Fruit fly (Drosophila melanogaster) whole organism, embryonic: ENCODE data around the gene GluProRS.

ENCODE experiments used
- Asciz ChIP-seq: fragments of 200-800 bp; sonication (Bioruptor generic); optimal IDR thresholded peaks from 2 replicates; lab custom pipeline; 2017; ENCODE audit warnings: missing biosample characterization, mild to moderate bottlenecking, missing genetic modification characterization, missing genetic modification reagents
- Atf3 ChIP-seq: fragments of 200-800 bp; sonication (Bioruptor generic); optimal IDR thresholded peaks from 3 replicates; lab custom pipeline; 2016; ENCODE audit warnings: missing biosample characterization, missing genetic modification characterization
- BEAF-32 ChIP-seq: fragments of 200-800 bp; sonication (Bioruptor generic); optimal IDR thresholded peaks from 3 replicates; lab custom pipeline; 2017; ENCODE audit warnings: missing biosample characterization, missing genetic modification characterization, mild to moderate bottlenecking, moderate library complexity, missing genetic modification reagents
- Bteb2 ChIP-seq: fragments of 200-800 bp; sonication (Bioruptor generic); optimal IDR thresholded peaks from 2 replicates; lab custom pipeline; 2016; ENCODE audit warnings: missing biosample characterization, missing genetic modification characterization
- CG1233 ChIP-seq: fragments of 200-800 bp; sonication (Bioruptor generic); optimal IDR thresholded peaks from 4 replicates; lab custom pipeline; 2018; ENCODE audit warnings: missing biosample characterization, mild to moderate bottlenecking, missing genetic modification characterization
- CG13424 ChIP-seq: fragments of 200-800 bp; sonication (Bioruptor generic); optimal IDR thresholded peaks from 2 replicates; lab custom pipeline; 2019; ENCODE audit warnings: missing biosample characterization, mild to moderate bottlenecking, missing genetic modification characterization, moderate library complexity
- CG14710 ChIP-seq: fragments of 200-800 bp; sonication (Bioruptor generic); optimal IDR thresholded peaks from 3 replicates; lab custom pipeline; 2019; ENCODE audit warnings: missing biosample characterization, mild to moderate bottlenecking, missing genetic modification characterization, moderate library complexity
- CG1647 ChIP-seq: fragments of 200-800 bp; sonication (Bioruptor generic); optimal IDR thresholded peaks from 3 replicates; lab custom pipeline; 2016; ENCODE audit warnings: missing biosample characterization, missing genetic modification characterization
- CG16815 ChIP-seq: fragments of 200-800 bp; sonication (Bioruptor generic); optimal IDR thresholded peaks from 3 replicates; lab custom pipeline; 2017; ENCODE audit warnings: missing biosample characterization, mild to moderate bottlenecking, missing genetic modification characterization
- CG17186 ChIP-seq: fragments of 200-800 bp; sonication (Bioruptor generic); optimal IDR thresholded peaks from 3 replicates; lab custom pipeline; 2017; ENCODE audit warnings: missing biosample characterization, missing genetic modification reagents, missing genetic modification characterization
- CG2889 ChIP-seq: fragments of 200-800 bp; sonication (Bioruptor generic); IDR thresholded peaks from 3 replicates; pipeline ENCODE4 v1.3.6; 2022; ENCODE audit warnings: missing biosample characterization, missing genetic modification characterization
- CG31441 ChIP-seq: fragments of 200-800 bp; sonication (Bioruptor generic); IDR thresholded peaks from 2 replicates; pipeline ENCODE4 v1.3.6; 2022; ENCODE audit warnings: missing biosample characterization, missing genetic modification characterization
- CG3838 ChIP-seq: fragments of 200-800 bp; sonication (Bioruptor generic); optimal IDR thresholded peaks from 3 replicates; lab custom pipeline; 2016; ENCODE audit warnings: missing biosample characterization, missing genetic modification characterization
- CG4854 ChIP-seq: fragments of 200-800 bp; sonication (Bioruptor generic); optimal IDR thresholded peaks from 2 replicates; lab custom pipeline; 2016; ENCODE audit warnings: missing biosample characterization, missing genetic modification characterization, inconsistent platforms
- CG5245 ChIP-seq: fragments of 200-800 bp; sonication (Bioruptor generic); optimal IDR thresholded peaks from 3 replicates; lab custom pipeline; 2016; ENCODE audit warnings: missing biosample characterization, missing genetic modification characterization
- CG5953 ChIP-seq: fragments of 200-800 bp; sonication (Bioruptor generic); IDR thresholded peaks from 2 replicates; pipeline ENCODE4 v1.3.6; 2022; ENCODE audit warnings: missing biosample characterization, missing genetic modification characterization
- CG6765 ChIP-seq: fragments of 200-800 bp; sonication (Bioruptor generic); optimal IDR thresholded peaks from 3 replicates; lab custom pipeline; 2017; ENCODE audit warnings: missing biosample characterization, mild to moderate bottlenecking, missing genetic modification characterization
- CG6854 ChIP-seq: fragments of 200-800 bp; sonication (Bioruptor generic); optimal IDR thresholded peaks from 3 replicates; lab custom pipeline; 2017; ENCODE audit warnings: missing biosample characterization, mild to moderate bottlenecking, missing genetic modification characterization
- CTCF ChIP-seq: fragments of 200-800 bp; sonication (Bioruptor generic); optimal IDR thresholded peaks from 2 replicates; lab custom pipeline; 2017; ENCODE audit warnings: missing biosample characterization, mild to moderate bottlenecking, missing genetic modification characterization, moderate library complexity
- Dref ChIP-seq: fragments of 200-800 bp; sonication (Bioruptor generic); IDR thresholded peaks from 2 replicates; pipeline ENCODE4 v1.3.6; 2022; ENCODE audit warnings: missing biosample characterization, missing genetic modification characterization
- Elba2 ChIP-seq: fragments of 200-800 bp; sonication (Bioruptor generic); optimal IDR thresholded peaks from 3 replicates; lab custom pipeline; 2016; ENCODE audit warnings: missing biosample characterization, missing genetic modification characterization
- Ets65A ChIP-seq: fragments of 200-800 bp; sonication (Bioruptor generic); peaks from one replicate; lab custom pipeline; 2016; ENCODE audit warnings: missing biosample characterization, missing genetic modification characterization
- Fer2 ChIP-seq: fragments of 200-800 bp; sonication (Bioruptor generic); optimal IDR thresholded peaks from 2 replicates; lab custom pipeline; 2018; ENCODE audit warnings: missing biosample characterization, mild to moderate bottlenecking, missing genetic modification characterization, moderate library complexity
- HLHmδ ChIP-seq: fragments of 200-800 bp; sonication (Bioruptor generic); optimal IDR thresholded peaks from 2 replicates; lab custom pipeline; 2018; ENCODE audit warnings: missing biosample characterization, mild to moderate bottlenecking, missing genetic modification characterization, moderate library complexity
- Lpt ChIP-seq: fragments of >200 bp; optimal IDR thresholded peaks from 2 replicates; lab custom pipeline; 2018; ENCODE audit warnings: missing biosample characterization, missing genetic modification characterization
- Ravus ChIP-seq: fragments of 200-800 bp; sonication (Bioruptor generic); IDR thresholded peaks from 2 replicates; pipeline ENCODE4 v1.3.6; 2022; ENCODE audit warnings: missing biosample characterization, missing genetic modification characterization
- Sox102F ChIP-seq: fragments of 200-800 bp; sonication (Bioruptor generic); optimal IDR thresholded peaks from 2 replicates; lab custom pipeline; 2018; ENCODE audit warnings: missing biosample characterization, mild to moderate bottlenecking, missing genetic modification characterization, moderate library complexity
- Ssrp ChIP-seq: fragments of 200-800 bp; sonication (Bioruptor generic); optimal IDR thresholded peaks from 2 replicates; lab custom pipeline; 2018; ENCODE audit warnings: missing biosample characterization, mild to moderate bottlenecking, missing genetic modification characterization, moderate library complexity
- Trl ChIP-seq, 3 experiments: fragments of >200 bp in 2 of 3; fragments of 200-800 bp in 1 of 3; sonication (Bioruptor generic) in 1 of 3; optimal IDR thresholded peaks; 2 replicates in 1 of 3; 3 replicates in 2 of 3; lab custom pipeline; 2016 to 2017; ENCODE audit warnings: missing biosample characterization in 1 of 3, missing genetic modification characterization in 1 of 3
- Usf ChIP-seq: fragments of 200-800 bp; sonication (Bioruptor generic); optimal IDR thresholded peaks from 2 replicates; lab custom pipeline; 2017; ENCODE audit warnings: missing genotype, missing biosample characterization, missing genetic modification characterization
- bcd ChIP-seq: fragments of 200-800 bp; sonication (Bioruptor generic); optimal IDR thresholded peaks from 2 replicates; lab custom pipeline; 2017; ENCODE audit warnings: missing biosample characterization, mild to moderate bottlenecking, missing genetic modification characterization
- bowl ChIP-seq: fragments of 200-800 bp; sonication (Bioruptor generic); IDR thresholded peaks from 2 replicates; pipeline ENCODE4 v1.3.6; 2022; ENCODE audit warnings: missing biosample characterization, missing genetic modification characterization
- chif ChIP-seq, 2 experiments: fragments of 200-800 bp; sonication (Bioruptor generic); optimal IDR thresholded peaks; 3 replicates each; lab custom pipeline; 2016; ENCODE audit warnings: missing biosample characterization in 2 of 2, missing genetic modification characterization in 2 of 2
- danr ChIP-seq: fragments of 200-800 bp; sonication (Bioruptor generic); IDR thresholded peaks from 2 replicates; pipeline ENCODE4 v1.3.6; 2022; ENCODE audit warnings: missing biosample characterization, missing genetic modification characterization
- dmrt11E ChIP-seq: fragments of 200-800 bp; sonication (Bioruptor generic); optimal IDR thresholded peaks from 3 replicates; lab custom pipeline; 2018; ENCODE audit warnings: missing biosample characterization, mild to moderate bottlenecking, missing genetic modification characterization, moderate library complexity
- fru ChIP-seq: fragments of >200 bp; optimal IDR thresholded peaks from 2 replicates; lab custom pipeline; 2017
- gfzf ChIP-seq: fragments of 200-800 bp; sonication (Bioruptor generic); optimal IDR thresholded peaks from 2 replicates; lab custom pipeline; 2016; ENCODE audit warnings: missing biosample characterization, mild to moderate bottlenecking, missing genetic modification characterization, moderate library complexity
- h ChIP-seq: fragments of >200 bp; optimal IDR thresholded peaks from 2 replicates; lab custom pipeline; 2017
- ken ChIP-seq: fragments of 200-800 bp; sonication (Bioruptor generic); IDR thresholded peaks from 3 replicates; pipeline ENCODE4 v1.3.6; 2022; ENCODE audit warnings: missing biosample characterization, missing genetic modification characterization
- klu ChIP-seq: fragments of 200-800 bp; sonication (Bioruptor generic); IDR thresholded peaks from 2 replicates; pipeline ENCODE4 v1.3.6; 2022; ENCODE audit warnings: missing biosample characterization, missing genetic modification characterization
- phol ChIP-seq: fragments of 200-800 bp; sonication (Bioruptor generic); optimal IDR thresholded peaks from 3 replicates; lab custom pipeline; 2018; ENCODE audit warnings: missing biosample characterization, mild to moderate bottlenecking, missing genetic modification characterization, moderate library complexity
- pum ChIP-seq: fragments of 200-800 bp; sonication (Bioruptor generic); optimal IDR thresholded peaks from 2 replicates; lab custom pipeline; 2016; ENCODE audit warnings: missing biosample characterization, missing genetic modification characterization
- pzg ChIP-seq: fragments of 200-800 bp; sonication (Bioruptor generic); optimal IDR thresholded peaks from 3 replicates; lab custom pipeline; 2018; ENCODE audit warnings: missing biosample characterization, mild to moderate bottlenecking, missing genetic modification characterization, moderate library complexity
- scrt ChIP-seq: fragments of 200-800 bp; sonication (Bioruptor generic); optimal IDR thresholded peaks from 2 replicates; lab custom pipeline; 2018; ENCODE audit warnings: missing biosample characterization, mild to moderate bottlenecking, missing genetic modification characterization, moderate library complexity
- seq ChIP-seq: fragments of 200-800 bp; sonication (Bioruptor generic); IDR thresholded peaks from 2 replicates; pipeline ENCODE4 v1.3.6; 2022; ENCODE audit warnings: missing biosample characterization, missing genetic modification characterization
- sob ChIP-seq: fragments of 200-800 bp; sonication (Bioruptor generic); IDR thresholded peaks from 2 replicates; pipeline ENCODE4 v1.3.6; 2022; ENCODE audit warnings: missing biosample characterization, missing genetic modification characterization
- tio ChIP-seq: fragments of 200-800 bp; sonication (Bioruptor generic); optimal IDR thresholded peaks from 2 replicates; lab custom pipeline; 2017; ENCODE audit warnings: missing biosample characterization, missing genetic modification characterization, inconsistent platforms
- ttk ChIP-seq: fragments of 200-800 bp; sonication (Bioruptor generic); IDR thresholded peaks from 2 replicates; pipeline ENCODE4 v2.1.2; 2022; ENCODE audit warnings: missing biosample characterization, missing genetic modification characterization
- tx ChIP-seq: fragments of 200-800 bp; sonication (Bioruptor generic); optimal IDR thresholded peaks from 2 replicates; lab custom pipeline; 2016; ENCODE audit warnings: missing biosample characterization, missing genetic modification characterization
- wdn ChIP-seq: fragments of 200-800 bp; sonication (Bioruptor generic); IDR thresholded peaks from 2 replicates; pipeline ENCODE4 v1.3.6; 2022; ENCODE audit warnings: missing biosample characterization, missing genetic modification characterization

The GluProRS gene

DNA sequence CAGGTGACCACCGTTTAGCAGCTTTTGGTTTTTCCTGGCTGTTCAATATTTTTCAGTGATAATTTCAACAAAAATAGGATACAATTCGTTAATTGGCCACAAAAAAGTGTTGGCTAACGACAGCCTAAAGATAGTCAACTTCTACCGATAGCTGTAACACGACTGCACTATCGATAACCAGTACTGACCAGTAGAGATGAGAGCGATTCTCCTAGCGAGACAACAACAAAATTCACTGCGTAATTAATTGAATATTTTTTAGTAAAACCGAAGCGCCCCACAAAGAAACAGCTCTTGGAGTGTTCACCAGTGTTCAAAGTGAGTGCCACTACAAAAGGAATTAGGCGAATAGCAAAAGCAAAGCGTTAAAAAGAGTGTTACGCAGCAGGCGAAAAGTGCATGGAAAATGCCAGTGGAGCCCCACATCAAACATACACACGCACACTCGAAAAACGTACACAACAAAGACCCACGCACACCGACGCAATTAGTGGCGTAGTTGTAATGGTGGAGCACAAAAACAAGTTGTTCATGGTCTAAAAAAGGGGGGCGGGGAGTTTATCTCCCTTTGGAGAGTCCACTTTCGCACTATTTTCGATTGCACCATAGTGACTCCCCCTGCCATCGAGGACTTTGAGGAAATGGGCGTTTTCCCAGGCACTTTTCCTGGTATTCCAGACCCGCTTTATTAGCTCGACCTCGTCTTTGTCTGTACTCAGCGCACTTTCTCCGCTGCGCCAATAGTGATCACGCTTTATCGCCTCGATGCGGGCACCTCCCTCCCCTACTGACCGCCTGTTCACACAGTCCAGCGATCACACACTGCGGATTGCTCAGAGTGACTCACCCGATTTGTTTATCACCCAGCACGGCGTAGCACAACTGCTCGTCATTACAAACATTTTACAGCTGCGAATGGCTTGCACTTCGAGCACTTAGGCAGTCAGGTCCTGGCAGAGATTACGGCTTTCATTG is 34.9 kb upstream of the GluProRS start, which contains the start of the genes Epp and Rab7 (continued):
- TF ChIP-seq wdn (GFP tag; lab: Robert Waterston, UW) (no peak), Dref (peak; percentile 92), sob (peak; percentile 82), ttk (no peak), CG17186 (peak; percentile 88), CG1233 (GFP tag; lab: Kevin White, UChicago) (peak; percentile 12), Sox102F (GFP tag; lab: Kevin White, UChicago) (no peak), Ravus (no peak), CG3838 (no peak), Atf3 (GFP tag; lab: Kevin White, UChicago) (no peak), CG2889 (GFP tag; lab: Robert Waterston, UW) (no peak), pzg (peak; percentile 90), tx (GFP tag; lab: Kevin White, UChicago) (peak; percentile 55), danr (no peak), fru (no peak), phol (tag; lab: Kevin White, UChicago) (peak; percentile 43), seq (GFP tag; lab: Robert Waterston, UW) (no peak), scrt (GFP tag; lab: Kevin White, UChicago) (peak; percentile 2), gfzf (GFP tag; lab: Kevin White, UChicago) (peak; percentile 20), klu (no peak), CG14710 (tag; lab: Kevin White, UChicago) (peak; percentile 70), Fer2 (tag; lab: Kevin White, UChicago) (peak; percentile 23), CTCF (GFP tag; lab: Kevin White, UChicago) (peak; percentile 29), Usf (GFP tag; lab: Kevin White, UChicago) (no peak), Ets65A (GFP tag; lab: Kevin White, UChicago) (peak; percentile 93), CG1647 (peak; percentile 24), HLHmδ (GFP tag; lab: Kevin White, UChicago) (no peak), Ssrp (no peak), dmrt11E (tag; lab: Kevin White, UChicago) (no peak), Bteb2 (GFP tag; lab: Kevin White, UChicago) (peak; percentile 59), Elba2 (GFP tag; lab: Kevin White, UChicago) (no peak), bcd (GFP tag; lab: Kevin White, UChicago) (no peak), Lpt (GFP tag; lab: Kevin White, UChicago) (no peak), CG6765 (GFP tag; lab: Kevin White, UChicago) (peak; percentile 44), CG31441 (GFP tag; lab: Robert Waterston, UW) (no peak; the same call in 1 of the 2 replicates), BEAF-32 (GFP tag; lab: Kevin White, UChicago) (peak; percentile 94), CG4854 (GFP tag; lab: Kevin White, UChicago) (peak; percentile 13), CG16815 (no peak), CG5953 (0 out of 2 replicates have a peak, but pooled peaks have one; percentile 45), CG13424 (peak; percentile 19), h (lab: Kevin White, UChicago) (no peak), CG6854 (GFP tag; lab: Kevin White, UChicago) (no peak), chif (GFP tag; optimal IDR thresholded peaks at IDR 0.05; lab: Kevin White, UChicago) (peak in 1 of 2 experiments; percentile 28), ken (peak; percentile 53; the same call in 1 of the 3 replicates), tio (GFP tag; lab: Kevin White, UChicago) (no peak), CG5245 (GFP tag; lab: Kevin White, UChicago) (no peak), pum (GFP tag; lab: Kevin White, UChicago) (no peak), Trl (optimal IDR thresholded peaks at IDR 0.05; lab: Kevin White, UChicago) (peak in 1 of 2 experiments; percentile 5), Trl (GFP tag; optimal IDR thresholded peaks at IDR 0.05; lab: Kevin White, UChicago) (peak; percentile 51), bowl (GFP tag; lab: Robert Waterston, UW) (no peak), Asciz (GFP tag; lab: Kevin White, UChicago) (no peak)
